Fruit fly (Drosophila melanogaster): ENCODE measurements around the gene CLIP-190.

CLIP-190 gene

DNA sequence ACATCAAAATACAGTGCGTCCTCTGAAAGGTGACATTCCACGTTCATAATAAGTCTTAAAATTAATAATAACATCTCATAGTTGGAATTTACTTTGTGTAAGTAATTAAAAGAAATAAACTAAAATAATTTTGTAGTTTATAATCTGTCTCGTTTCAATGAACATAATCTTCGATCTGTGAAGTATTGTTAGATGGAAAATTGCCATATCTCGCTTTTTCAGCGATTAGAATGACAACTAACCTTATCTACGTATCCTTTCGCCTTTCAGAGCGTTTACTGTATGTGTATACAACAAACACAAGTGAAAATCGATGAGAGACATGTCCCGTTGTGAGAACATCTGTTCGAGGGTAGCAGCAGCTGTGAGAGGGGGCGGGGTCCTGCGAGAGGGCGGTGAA lies 2.2 kb upstream of the CLIP-190 start (continued):
- TF ChIP-seq vvl (GFP tag; IDR thresholded peaks at IDR 0.05) (0 out of 2 replicates have a peak, but pooled peaks have one; percentile 21), CG5180 (GFP tag; optimal IDR thresholded peaks at IDR 0.05) (peak; percentile 57), tll (GFP tag; optimal IDR thresholded peaks at IDR 0.05) (no peak), CG13296 (GFP tag; optimal IDR thresholded peaks at IDR 0.05) (peak; percentile 72), CG30431 (GFP tag; optimal IDR thresholded peaks at IDR 0.05) (peak; percentile 47), CG12104 (GFP tag; optimal IDR thresholded peaks at IDR 0.05) (peak; percentile 2), gsb (GFP tag; IDR thresholded peaks at IDR 0.05) (peak; percentile 19; the same call in 1 of the 2 replicates), CG17568 (GFP tag; optimal IDR thresholded peaks at IDR 0.05) (peak; percentile 69), CG31365 (tag; optimal IDR thresholded peaks at IDR 0.05) (peak; percentile 33), NC2β (GFP tag; optimal IDR thresholded peaks at IDR 0.05) (peak; percentile 23), CG17328 (GFP tag; IDR thresholded peaks at IDR 0.05) (peak; percentile 33; the same call in 1 of the 2 replicates), Dp (GFP tag; optimal IDR thresholded peaks at IDR 0.05) (no peak), wek (GFP tag; optimal IDR thresholded peaks at IDR 0.05) (peak; percentile 25), lmd (GFP tag; IDR thresholded peaks at IDR 0.05) (peak; percentile 43), CG42726 (GFP tag; IDR thresholded peaks at IDR 0.05; ENCODE audit: partially characterized antibody) (no peak), Lhr (GFP tag; optimal IDR thresholded peaks at IDR 0.05) (peak; percentile 11), CG4617 (GFP tag; optimal IDR thresholded peaks at IDR 0.05; ENCODE audit: borderline replicate concordance) (peak; percentile 25), CG14014 (GFP tag; IDR thresholded peaks at IDR 0.05) (peak; percentile 60), lbe (GFP tag; optimal IDR thresholded peaks at IDR 0.05) (no peak), D (optimal IDR thresholded peaks at IDR 0.05) (no peak), D (GFP tag; optimal IDR thresholded peaks at IDR 0.05) (peak; percentile 80), sim (GFP tag; IDR thresholded peaks at IDR 0.05) (no peak), GATAe (GFP tag; conservative IDR thresholded peaks at IDR 0.05) (no peak; the same call in 1 of the 2 replicates), Fer2 (tag; optimal IDR thresholded peaks at IDR 0.05) (peak; percentile 74), inv (GFP tag; IDR thresholded peaks at IDR 0.05; ENCODE audit: partially characterized antibody) (no peak), CG34422 (GFP tag; IDR thresholded peaks at IDR 0.05) (no peak), zen2 (GFP tag; IDR thresholded peaks at IDR 0.05; ENCODE audit: partially characterized antibody) (no peak), CG34376 (GFP tag; optimal IDR thresholded peaks at IDR 0.05) (peak; percentile 53), nmo (GFP tag; optimal IDR thresholded peaks at IDR 0.05) (peak; percentile 83), cad (GFP tag; optimal IDR thresholded peaks at IDR 0.05) (no peak), CG8359 (GFP tag; optimal IDR thresholded peaks at IDR 0.05; ENCODE audit: borderline replicate concordance) (peak; percentile 30), insv (GFP tag; optimal IDR thresholded peaks at IDR 0.05) (no peak), kni (GFP tag; optimal IDR thresholded peaks at IDR 0.05) (peak; percentile 38), slp2 (GFP tag; optimal IDR thresholded peaks at IDR 0.05) (peak; percentile 38), Antp (GFP tag; optimal IDR thresholded peaks at IDR 0.05) (no peak), Poxn (GFP tag; IDR thresholded peaks at IDR 0.05) (no peak), grn (GFP tag; optimal IDR thresholded peaks at IDR 0.05) (peak; percentile 11), ken (GFP tag; IDR thresholded peaks at IDR 0.05) (0 out of 3 replicates have a peak, but pooled peaks have one; percentile 38), pb (GFP tag; optimal IDR thresholded peaks at IDR 0.05) (no peak), tup (GFP tag; optimal IDR thresholded peaks at IDR 0.05) (no peak), Sox102F (GFP tag; optimal IDR thresholded peaks at IDR 0.05) (peak; percentile 81), CG18011 (GFP tag; optimal IDR thresholded peaks at IDR 0.05) (peak; percentile 35), CG15601 (tag; optimal IDR thresholded peaks at IDR 0.05) (peak; percentile 71), p53 (GFP tag; optimal IDR thresholded peaks at IDR 0.05) (no peak), CG2678 (tag; optimal IDR thresholded peaks at IDR 0.05) (peak; percentile 90), CG8089 (GFP tag; optimal IDR thresholded peaks at IDR 0.05) (peak; percentile 12), chif (GFP tag; optimal IDR thresholded peaks at IDR 0.05) (peak; percentile 36 to 61), hbn (GFP tag; IDR thresholded peaks at IDR 0.05; ENCODE audit: partially characterized antibody) (no peak), Dref (GFP tag; IDR thresholded peaks at IDR 0.05) (no peak), Scr (GFP tag; IDR thresholded peaks at IDR 0.05; ENCODE audit: partially characterized antibody) (no peak)
